Worm (Caenorhabditis elegans) whole organism, early embryonic: ENCODE data around the gene C36B7.1.
A peak's percentile ranks its signal among the peaks of the same experiment; 100 is the strongest.

Experiments
- B0310.2 ChIP-seq: sonication (generic microtip); optimal IDR thresholded peaks from 2 replicates; lab custom pipeline; 2016; ENCODE audit warnings: mild to moderate bottlenecking, missing genetic modification characterization, missing compliant biosample characterization
- F13C5.2 ChIP-seq: sonication (generic microtip); optimal IDR thresholded peaks from 2 replicates; lab custom pipeline; 2017; ENCODE audit warnings: mild to moderate bottlenecking, missing genetic modification characterization, inconsistent platforms, missing compliant biosample characterization
- aly-1 ChIP-seq: sonication (generic microtip); optimal IDR thresholded peaks from 2 replicates; lab custom pipeline; 2016; ENCODE audit warnings: missing genetic modification characterization, missing compliant biosample characterization
- ama-1 ChIP-seq: fragments of 150-350 bp; optimal IDR thresholded peaks from 2 replicates; lab custom pipeline; 2014
- ceh-13 ChIP-seq: fragments of 200-800 bp; sonication (Bioruptor generic); optimal IDR thresholded peaks from 2 replicates; lab custom pipeline; 2018; ENCODE audit warnings: mild to moderate bottlenecking, missing genetic modification characterization, missing compliant biosample characterization
- ceh-36 ChIP-seq: sonication (generic microtip); optimal IDR thresholded peaks from 2 replicates; lab custom pipeline; 2016; ENCODE audit warnings: missing genetic modification characterization, inconsistent platforms, missing compliant biosample characterization
- ets-7 ChIP-seq: sonication (generic microtip); optimal IDR thresholded peaks from 2 replicates; lab custom pipeline; 2016; ENCODE audit warnings: missing genotype, missing genetic modification characterization, missing compliant biosample characterization
- flt-1 ChIP-seq: fragments of 200-800 bp; sonication (Bioruptor generic); IDR thresholded peaks from 2 replicates; pipeline ENCODE4 v1.3.6; 2022; ENCODE audit warnings: missing genetic modification characterization, missing compliant biosample characterization
- hmbx-1 ChIP-seq: sonication (generic microtip); optimal IDR thresholded peaks from 2 replicates; lab custom pipeline; 2016; ENCODE audit warnings: mild to moderate bottlenecking, missing genetic modification characterization, missing compliant biosample characterization
- hmg-4 ChIP-seq: fragments of 200-800 bp; sonication (Bioruptor generic); optimal IDR thresholded peaks from 2 replicates; lab custom pipeline; 2018; ENCODE audit warnings: mild to moderate bottlenecking, missing genetic modification characterization, missing compliant biosample characterization
- hnd-1 ChIP-seq: sonication (generic microtip); optimal IDR thresholded peaks from 2 replicates; lab custom pipeline; 2016; ENCODE audit warnings: missing genetic modification characterization, missing compliant biosample characterization
- pes-1 ChIP-seq: fragments of 200-800 bp; sonication (Bioruptor generic); IDR thresholded peaks from 2 replicates; pipeline ENCODE4 v1.3.6; 2022; ENCODE audit warnings: missing genetic modification reagents, missing genetic modification characterization, missing compliant biosample characterization
- scrt-1 ChIP-seq: fragments of 200-800 bp; sonication (Bioruptor generic); IDR thresholded peaks from 2 replicates; pipeline ENCODE4 v1.3.6; 2022; ENCODE audit warnings: missing genetic modification characterization, missing compliant biosample characterization
- sea-1 ChIP-seq: fragments of 200-800 bp; sonication (Bioruptor generic); conservative IDR thresholded peaks from 2 replicates; pipeline ENCODE4 v1.3.6; 2022; ENCODE audit warnings: missing genetic modification characterization, missing compliant biosample characterization
- tbx-11 ChIP-seq: fragments of 200-800 bp; sonication (Bioruptor generic); IDR thresholded peaks from 2 replicates; pipeline ENCODE4 v1.3.6; 2022; ENCODE audit warnings: missing genetic modification characterization, missing compliant biosample characterization
- tbx-37 ChIP-seq: fragments of 200-800 bp; sonication (Bioruptor generic); conservative IDR thresholded peaks from 2 replicates; pipeline ENCODE4 v1.3.6; 2022; ENCODE audit warnings: missing genetic modification reagents, missing genetic modification characterization, missing compliant biosample characterization
- tra-4 ChIP-seq: sonication (generic microtip); optimal IDR thresholded peaks from 2 replicates; lab custom pipeline; 2017; ENCODE audit warnings: missing genetic modification characterization, missing compliant biosample characterization

Gene C36B7.1

DNA sequence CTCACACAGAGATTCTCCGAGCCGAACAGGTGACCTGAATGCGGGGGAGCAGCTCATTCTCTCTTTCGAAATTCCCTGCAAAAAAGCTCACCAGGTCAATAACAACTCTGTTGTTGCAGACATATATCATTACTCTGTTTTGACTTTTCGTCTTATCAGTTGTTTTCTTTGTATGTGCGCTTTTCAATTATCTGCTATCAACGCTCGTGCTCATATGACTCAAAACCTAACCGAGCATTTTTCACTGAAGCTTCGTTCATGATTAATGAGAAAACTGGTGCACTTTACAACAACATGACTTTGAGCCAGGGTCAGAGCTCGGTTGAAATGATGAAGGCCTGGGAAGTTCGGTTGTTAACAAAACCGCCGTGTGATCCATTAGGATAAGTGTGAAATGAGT lies 36.2 kb upstream of the C36B7.1 start:
- TF ChIP-seq tra-4 (no peak), pes-1 (GFP tag; lab: Robert Waterston, UW) (no peak), aly-1 (tag; lab: Kevin White, UChicago) (no peak), ama-1 (lab: Kevin White, UChicago) (no peak), ceh-36 (tag; lab: Kevin White, UChicago) (no peak), flt-1 (GFP tag; lab: Robert Waterston, UW) (no peak), hmbx-1 (tag; lab: Kevin White, UChicago) (no peak), hnd-1 (tag; lab: Kevin White, UChicago) (no peak), sea-1 (GFP tag; lab: Robert Waterston, UW) (no peak), F13C5.2 (tag; lab: Kevin White, UChicago) (no peak), tbx-37 (GFP tag; lab: Robert Waterston, UW) (no peak), B0310.2 (no peak)

DNA sequence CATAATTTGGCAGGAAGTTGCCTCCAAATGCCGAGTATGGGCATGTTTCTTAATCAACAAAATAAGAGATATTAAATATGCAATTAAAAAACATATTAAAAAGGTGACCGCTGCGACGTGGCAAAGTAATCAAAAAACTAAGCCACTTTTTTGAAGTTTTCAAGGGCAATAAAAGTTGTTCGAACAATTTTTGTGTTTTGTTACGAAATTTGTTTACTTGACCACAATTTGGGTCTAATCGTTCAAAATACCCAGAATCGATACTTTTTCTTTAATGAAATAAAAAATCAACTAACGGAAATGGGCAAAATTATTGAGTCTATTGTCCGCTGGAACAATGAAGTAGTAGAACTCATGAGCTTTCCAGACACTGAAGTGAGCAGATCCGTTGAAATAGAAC lies 27.6 kb upstream of the C36B7.1 start, which contains the start of gene Y1B5A.1:
Gene Y1B5A.1 (plus strand): TSS at position 301 of the 400 bp plus-strand sequence.
- TF ChIP-seq scrt-1 (GFP tag; lab: Robert Waterston, UW), result no peak
- no peak for TF ChIP-seq ets-7 (tag; lab: Kevin White, UChicago)
- no peak for TF ChIP-seq tra-4
- no peak for TF ChIP-seq hnd-1 (tag; lab: Kevin White, UChicago)
- no peak for TF ChIP-seq tbx-11 (GFP tag; lab: Robert Waterston, UW)
- no peak for TF ChIP-seq B0310.2
- no peak for TF ChIP-seq ceh-36 (tag; lab: Kevin White, UChicago)

DNA sequence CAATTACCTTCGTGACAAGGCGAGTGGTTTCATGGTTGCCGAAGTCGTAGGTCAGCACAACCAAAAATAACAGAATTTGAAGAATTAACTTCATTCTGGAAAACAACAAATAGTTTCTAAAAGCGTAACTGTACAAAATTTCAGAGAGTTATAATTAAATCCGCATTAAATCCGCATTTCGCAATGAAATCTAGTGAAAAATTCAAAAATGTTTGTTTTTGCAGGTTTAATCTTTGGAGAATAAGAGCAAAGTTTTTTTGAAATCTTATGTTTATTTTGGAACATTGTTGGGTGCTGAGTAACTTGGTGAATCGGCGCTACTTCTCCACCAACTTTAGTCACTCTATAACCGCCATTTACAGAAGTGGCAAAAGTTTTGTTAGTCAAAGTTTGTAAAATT lies 26.8 kb upstream of the C36B7.1 start, which contains the start of gene C36B7.4:
Gene C36B7.4 (minus strand): TSS at position 101 of the 400 bp plus-strand sequence.
- TF ChIP-seq B0310.2 (no peak), ets-7 (tag; lab: Kevin White, UChicago) (no peak)

DNA sequence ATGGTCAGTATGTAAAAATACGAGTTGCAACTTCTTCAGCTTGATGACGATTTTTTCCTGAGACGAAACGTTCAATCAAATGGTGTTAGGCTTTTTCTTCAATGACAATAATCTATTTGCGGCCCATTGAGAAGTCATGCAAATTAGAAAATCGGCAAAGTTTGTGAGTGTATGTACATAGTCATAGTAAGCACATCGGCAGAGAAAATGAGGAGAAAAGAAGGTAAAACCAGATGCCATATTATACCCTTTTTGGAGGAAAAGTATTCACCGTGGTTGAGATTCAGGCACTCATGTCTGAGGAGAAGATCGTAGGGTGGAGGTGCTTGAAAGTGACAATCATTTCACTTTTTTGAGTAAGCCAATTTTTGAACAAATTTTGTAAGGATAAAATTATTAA lies 16.3 kb upstream of the C36B7.1 start, which contains the start of gene C36B7.5:
Gene C36B7.5 (minus strand): TSS at position 101 of the 400 bp plus-strand sequence.
- TF ChIP-seq pes-1 (GFP tag; lab: Robert Waterston, UW) (no peak), tbx-11 (GFP tag; lab: Robert Waterston, UW) (no peak), aly-1 (tag; lab: Kevin White, UChicago) (no peak), ets-7 (tag; lab: Kevin White, UChicago) (no peak), tra-4 (no peak), hnd-1 (tag; lab: Kevin White, UChicago) (no peak), F13C5.2 (tag; lab: Kevin White, UChicago) (no peak)

DNA sequence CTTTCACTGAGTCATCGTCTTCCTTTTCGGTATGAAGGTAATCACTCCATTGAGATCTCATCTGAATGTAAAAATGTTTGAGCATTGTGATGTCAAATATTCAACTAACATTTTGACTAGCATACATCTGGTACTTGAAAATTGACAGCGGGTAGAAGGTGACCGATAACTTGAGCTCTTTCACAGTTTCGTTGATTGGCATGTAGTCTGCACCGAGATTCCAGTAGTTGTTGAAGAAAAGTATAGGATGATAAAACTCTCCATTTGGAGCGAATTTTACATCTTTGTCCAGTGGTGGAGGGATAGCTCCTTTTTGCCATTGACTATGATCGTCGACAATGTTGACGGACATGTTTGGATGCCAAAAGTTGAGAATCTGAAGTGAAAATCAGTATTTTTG lies 13.6 kb upstream of the C36B7.1 start:
- no peak for TF ChIP-seq scrt-1 (GFP tag; lab: Robert Waterston, UW)
- no peak for TF ChIP-seq hmg-4
- no peak for TF ChIP-seq ets-7 (tag; lab: Kevin White, UChicago)
- no peak for TF ChIP-seq sea-1 (GFP tag; lab: Robert Waterston, UW)
- TF ChIP-seq hnd-1 (tag; lab: Kevin White, UChicago), result no peak
- no peak for TF ChIP-seq flt-1 (GFP tag; lab: Robert Waterston, UW)
- no peak for TF ChIP-seq pes-1 (GFP tag; lab: Robert Waterston, UW)
- no peak for TF ChIP-seq hmbx-1 (tag; lab: Kevin White, UChicago)
- TF ChIP-seq ama-1 (lab: Kevin White, UChicago), result no peak
- TF ChIP-seq B0310.2, result no peak
- TF ChIP-seq F13C5.2 (tag; lab: Kevin White, UChicago), result no peak
- no peak for TF ChIP-seq tbx-11 (GFP tag; lab: Robert Waterston, UW)
- TF ChIP-seq aly-1 (tag; lab: Kevin White, UChicago), result no peak
- TF ChIP-seq tra-4, result no peak
- no peak for TF ChIP-seq ceh-13
- TF ChIP-seq ceh-36 (tag; lab: Kevin White, UChicago), result no peak

DNA sequence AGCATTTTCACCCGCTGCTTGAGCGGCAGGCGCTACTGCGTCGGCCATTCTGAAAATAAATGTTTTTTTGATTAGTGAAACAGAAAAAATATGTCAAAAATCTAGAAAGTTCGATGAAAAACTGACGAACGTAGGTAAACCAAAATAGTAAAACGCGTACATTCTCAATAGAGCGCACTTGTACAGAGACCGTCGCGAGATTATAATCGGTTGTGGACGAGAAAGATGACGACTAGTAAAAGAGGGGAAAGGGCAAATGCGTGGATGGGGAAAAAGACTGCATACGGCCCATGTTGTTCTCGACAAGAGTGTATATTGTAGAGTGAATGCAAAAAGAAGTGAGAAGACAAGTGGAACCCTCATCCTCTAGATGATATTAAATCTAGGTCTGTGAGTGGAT lies 12.4 kb upstream of the C36B7.1 start, which contains the start of gene C36B7.6:
Gene C36B7.6 (minus strand): TSS at position 49 of the 400 bp plus-strand sequence.
- TF ChIP-seq hmg-4 (peak; percentile 16), tbx-11 (GFP tag; lab: Robert Waterston, UW) (no peak), ets-7 (tag; lab: Kevin White, UChicago) (no peak), aly-1 (tag; lab: Kevin White, UChicago) (peak; percentile 3), F13C5.2 (tag; lab: Kevin White, UChicago) (no peak)

DNA sequence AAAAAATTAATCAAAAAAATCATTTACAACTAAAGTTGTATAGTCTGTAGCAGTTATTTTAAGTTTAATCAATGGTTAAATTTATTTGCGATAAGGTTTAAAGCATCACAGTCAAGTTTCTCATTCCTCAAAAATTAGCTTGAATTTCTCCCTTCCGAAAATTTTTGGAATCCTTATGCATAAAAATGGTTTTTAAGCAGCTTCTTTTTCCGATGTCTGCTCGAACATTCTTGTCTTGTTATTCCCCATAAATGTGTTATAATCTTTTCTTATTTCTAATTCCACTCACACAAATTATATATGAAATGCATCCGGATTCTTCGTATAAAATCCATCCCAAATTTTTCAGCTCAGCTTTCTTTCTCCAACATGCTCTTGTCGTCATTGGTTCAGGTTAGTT lies 11.2 kb upstream of the C36B7.1 start, which contains the start of gene C36B7.3:
Gene C36B7.3 (plus strand): TSS at position 301 of the 400 bp plus-strand sequence.
- TF ChIP-seq F13C5.2 (tag; lab: Kevin White, UChicago) (no peak), tra-4 (no peak), scrt-1 (GFP tag; lab: Robert Waterston, UW) (no peak)

DNA sequence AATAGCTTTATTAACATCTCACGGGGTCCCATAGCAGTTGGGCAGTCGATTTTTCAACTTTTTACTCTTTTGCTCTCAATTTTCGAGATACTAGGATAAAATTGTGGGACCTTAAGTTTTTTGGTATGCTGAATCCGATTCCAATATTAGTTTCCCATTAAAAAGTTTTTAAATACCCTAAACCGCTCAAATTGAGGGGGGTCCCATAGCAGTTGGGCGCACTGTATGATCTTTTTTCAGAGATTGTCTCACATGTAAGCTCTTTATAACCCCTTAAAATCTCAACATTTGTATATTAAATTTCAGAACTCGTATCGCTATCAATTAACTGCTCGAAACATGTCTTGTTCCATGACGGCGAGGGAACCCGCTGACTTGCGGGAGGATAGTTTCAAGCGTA lies 6.6 kb upstream of the C36B7.1 start, which contains the start of gene C36B7.2:
Gene C36B7.2 (plus strand): TSS at position 301 of the 400 bp plus-strand sequence.
- TF ChIP-seq aly-1 (tag; lab: Kevin White, UChicago) (no peak), scrt-1 (GFP tag; lab: Robert Waterston, UW) (no peak), pes-1 (GFP tag; lab: Robert Waterston, UW) (no peak), ets-7 (tag; lab: Kevin White, UChicago) (no peak), B0310.2 (no peak), ama-1 (lab: Kevin White, UChicago) (no peak), tbx-11 (GFP tag; lab: Robert Waterston, UW) (no peak), flt-1 (GFP tag; lab: Robert Waterston, UW) (no peak), ceh-36 (tag; lab: Kevin White, UChicago) (no peak), tbx-37 (GFP tag; lab: Robert Waterston, UW) (no peak), sea-1 (GFP tag; lab: Robert Waterston, UW) (no peak), tra-4 (no peak), hmbx-1 (tag; lab: Kevin White, UChicago) (no peak)
